Worm (Caenorhabditis elegans): ENCODE results near the gene F21D9.4.
"Not testable (repeated sequence)": the region's sequence is repeated elsewhere in the genome, so short reads cannot be mapped to it uniquely, and the experiment has no call there.

DNA sequence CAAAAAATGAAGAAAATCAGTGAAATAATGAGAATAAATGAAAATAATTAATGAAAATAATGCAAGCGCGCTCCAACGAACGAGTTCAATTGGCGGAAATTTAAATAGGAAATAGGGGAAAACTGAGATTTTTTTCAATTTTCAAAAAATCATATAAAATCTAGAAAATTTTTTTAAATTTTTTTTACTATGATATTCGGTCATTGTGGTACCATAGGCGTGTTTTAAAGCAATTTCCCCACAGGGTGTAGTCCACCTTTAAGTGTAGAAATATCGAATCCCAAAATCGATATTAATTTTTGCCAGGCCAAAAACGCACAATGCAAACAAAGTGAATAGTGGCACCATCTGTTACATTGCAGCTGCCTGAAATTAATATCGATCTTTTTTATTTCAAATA, 10.5 kb downstream of the F21D9.4 start, which contains the start of gene F21D9.1:
- TF ChIP-seq elt-1 (tag; optimal IDR thresholded peaks at IDR 0.05); hmg-11 (tag; optimal IDR thresholded peaks at IDR 0.05); ceh-82 (tag; optimal IDR thresholded peaks at IDR 0.05); ama-1 (optimal IDR thresholded peaks at IDR 0.05); egl-5 (tag; optimal IDR thresholded peaks at IDR 0.05); pha-4 (tag; optimal IDR thresholded peaks at IDR 0.05); tbx-2 (tag; optimal IDR thresholded peaks at IDR 0.05); mml-1 (tag; optimal IDR thresholded peaks at IDR 0.05); nhr-237 (tag; optimal IDR thresholded peaks at IDR 0.05); ztf-4 (tag; optimal IDR thresholded peaks at IDR 0.05); unc-39 (tag; optimal IDR thresholded peaks at IDR 0.05); jun-1 (tag; optimal IDR thresholded peaks at IDR 0.05); fkh-10 (GFP tag; optimal IDR thresholded peaks at IDR 0.05): not testable (repeated sequence)

Data from whole organism, L3 larva.